Fruit fly (Drosophila melanogaster): ENCODE data around the gene CG4887.

Gene CG4887

dm6 chr2L:1172704-1173107, at the start of gene CG4887, which contains the start of gene Charon (continued):
- 0 out of 2 replicates have a peak, but pooled peaks have one; percentile 35 for TF ChIP-seq dimm (GFP tag; IDR thresholded peaks at IDR 0.05)
- TF ChIP-seq scrt (GFP tag; optimal IDR thresholded peaks at IDR 0.05): no peak
- peak; percentile 67 for TF ChIP-seq Lhr (GFP tag; optimal IDR thresholded peaks at IDR 0.05)
- no peak for TF ChIP-seq dati (GFP tag; IDR thresholded peaks at IDR 0.05)
- peak; percentile 33; the same call in 1 of the 2 replicates for TF ChIP-seq CG5953 (GFP tag; IDR thresholded peaks at IDR 0.05)
- TF ChIP-seq CG6272 (GFP tag; IDR thresholded peaks at IDR 0.05): peak; percentile 77
- peak; percentile 65; the same call in 1 of the 2 replicates for TF ChIP-seq Taf1 (GFP tag; IDR thresholded peaks at IDR 0.05)
- TF ChIP-seq ewg (GFP tag; optimal IDR thresholded peaks at IDR 0.05): peak; percentile 61
- TF ChIP-seq hkb (optimal IDR thresholded peaks at IDR 0.05): no peak
- peak; percentile 76 for TF ChIP-seq hkb (GFP tag; IDR thresholded peaks at IDR 0.05)
- no peak for TF ChIP-seq CG12071 (GFP tag; optimal IDR thresholded peaks at IDR 0.05)
- TF ChIP-seq CG6175 (GFP tag; IDR thresholded peaks at IDR 0.05): peak; percentile 69; the same call in 2 of the 3 replicates
- no peak for TF ChIP-seq HLHmδ (GFP tag; optimal IDR thresholded peaks at IDR 0.05)
- no peak for TF ChIP-seq Kr (GFP tag; optimal IDR thresholded peaks at IDR 0.05)
- peak; percentile 27 for TF ChIP-seq gfzf (GFP tag; optimal IDR thresholded peaks at IDR 0.05)
- no peak for TF ChIP-seq CG14965 (GFP tag; optimal IDR thresholded peaks at IDR 0.05; ENCODE audit: borderline replicate concordance)
- peak; percentile 68 for TF ChIP-seq ro (GFP tag; IDR thresholded peaks at IDR 0.05)
- peak; percentile 71 for TF ChIP-seq CG9876 (GFP tag; optimal IDR thresholded peaks at IDR 0.05)
- TF ChIP-seq CG1233 (GFP tag; optimal IDR thresholded peaks at IDR 0.05): peak; percentile 76
- peak; percentile 81 for TF ChIP-seq Aef1 (GFP tag; IDR thresholded peaks at IDR 0.05)
- no peak for TF ChIP-seq CG17612 (GFP tag; IDR thresholded peaks at IDR 0.05)
- TF ChIP-seq hb (GFP tag; IDR thresholded peaks at IDR 0.05; ENCODE audit: partially characterized antibody): no peak
- no peak for TF ChIP-seq chinmo (GFP tag; IDR thresholded peaks at IDR 0.05; ENCODE audit: partially characterized antibody)
- TF ChIP-seq CG12942 (GFP tag; optimal IDR thresholded peaks at IDR 0.05): peak; percentile 71
- TF ChIP-seq dmrt11E (tag; optimal IDR thresholded peaks at IDR 0.05): peak; percentile 70
- peak; percentile 86 for TF ChIP-seq Xrp1 (GFP tag; IDR thresholded peaks at IDR 0.05)
- TF ChIP-seq insv (GFP tag; optimal IDR thresholded peaks at IDR 0.05): peak in 1 of 2 experiments; percentile 58
- TF ChIP-seq stwl (tag; optimal IDR thresholded peaks at IDR 0.05): peak; percentile 77
- peak; percentile 22 for TF ChIP-seq pfk (GFP tag; optimal IDR thresholded peaks at IDR 0.05)
- TF ChIP-seq peb (GFP tag; IDR thresholded peaks at IDR 0.05): peak; percentile 60
- TF ChIP-seq NFAT (GFP tag; IDR thresholded peaks at IDR 0.05): peak; percentile 80
- peak in 1 of 2 experiments; percentile 87 for TF ChIP-seq Pdp1 (GFP tag; optimal IDR thresholded peaks at IDR 0.05)
- peak; percentile 57; the same call in 1 of the 2 replicates for TF ChIP-seq Oaz (GFP tag; IDR thresholded peaks at IDR 0.05)
- no peak for TF ChIP-seq zf30C (GFP tag; optimal IDR thresholded peaks at IDR 0.05)
- peak; percentile 92 for TF ChIP-seq mam (GFP tag; optimal IDR thresholded peaks at IDR 0.05)
- TF ChIP-seq CG14710 (tag; optimal IDR thresholded peaks at IDR 0.05): peak; percentile 86
- no peak for TF ChIP-seq Lim3 (GFP tag; IDR thresholded peaks at IDR 0.05)
- TF ChIP-seq Asciz (GFP tag; optimal IDR thresholded peaks at IDR 0.05): no peak
- TF ChIP-seq cwo (GFP tag; optimal IDR thresholded peaks at IDR 0.05): peak; percentile 48
- TF ChIP-seq CG1024 (GFP tag; IDR thresholded peaks at IDR 0.05): peak; percentile 53; the same call in 1 of the 2 replicates
- no peak; the same call in 1 of the 2 replicates for TF ChIP-seq Poxn (GFP tag; IDR thresholded peaks at IDR 0.05)
- peak; percentile 77 for TF ChIP-seq CG6689 (GFP tag; IDR thresholded peaks at IDR 0.05)
- no peak for TF ChIP-seq CG10321 (GFP tag; IDR thresholded peaks at IDR 0.05)
- TF ChIP-seq eyg (GFP tag; optimal IDR thresholded peaks at IDR 0.05): peak; percentile 70
- peak; percentile 51 for TF ChIP-seq CG2202 (tag; optimal IDR thresholded peaks at IDR 0.05)
- peak; percentile 81 for TF ChIP-seq Camta (GFP tag; optimal IDR thresholded peaks at IDR 0.05)
- TF ChIP-seq CG4820 (GFP tag; optimal IDR thresholded peaks at IDR 0.05): peak; percentile 77
- peak; percentile 73 for TF ChIP-seq CG2116 (GFP tag; optimal IDR thresholded peaks at IDR 0.05)
- TF ChIP-seq repo (GFP tag; optimal IDR thresholded peaks at IDR 0.05): peak; percentile 53
- TF ChIP-seq ftz-f1 (GFP tag; optimal IDR thresholded peaks at IDR 0.05): peak; percentile 48
- peak; percentile 55 for TF ChIP-seq Dref (GFP tag; IDR thresholded peaks at IDR 0.05)
